Worm (Caenorhabditis elegans): ENCODE data around the gene cnb-1.

cnb-1 gene

ce11 chrV:11390394-11390793 lies 14.9 kb downstream of the cnb-1 start, which contains the start of the genes K03B8.11 and K03B8.14:
TSS of gene K03B8.11 (minus strand) at chrV:11390494.
TSS of gene K03B8.14 (plus strand) at chrV:11390503.
- TF ChIP-seq ztf-25 (GFP tag; IDR thresholded peaks at IDR 0.05) (no peak), egl-18 (GFP tag; IDR thresholded peaks at IDR 0.05) (no peak), nhr-90 (tag; optimal IDR thresholded peaks at IDR 0.05) (no peak), nfyb-1 (GFP tag; IDR thresholded peaks at IDR 0.05) (no peak), ceh-79 (tag; optimal IDR thresholded peaks at IDR 0.05) (no peak)

- TF ChIP-seq D2030.7 (GFP tag; IDR thresholded peaks at IDR 0.05), result peak; percentile 62
- TF ChIP-seq madf-6 (GFP tag; IDR thresholded peaks at IDR 0.05), result peak; percentile 40; the same call in 1 of the 2 replicates
- peak; percentile 85 for TF ChIP-seq snpc-4 (GFP tag; optimal IDR thresholded peaks at IDR 0.05)
- peak in 3 of 4 experiments; percentile 86 to 92 (median 91) for TF ChIP-seq snpc-4 (tag; optimal IDR thresholded peaks at IDR 0.05)
- peak; percentile 73 for TF ChIP-seq hmg-1.2 (GFP tag; IDR thresholded peaks at IDR 0.05)
- peak; percentile 61 for TF ChIP-seq snpc-3.4 (tag; optimal IDR thresholded peaks at IDR 0.05)
- peak; percentile 15 for TF ChIP-seq snpc-1.3 (tag; optimal IDR thresholded peaks at IDR 0.05; ENCODE audit: insufficient read depth)
- TF ChIP-seq lin-26 (GFP tag; IDR thresholded peaks at IDR 0.05), result 0 out of 2 replicates have a peak, but pooled peaks have one; percentile 32
- peak; percentile 73; the same call in 1 of the 2 replicates for TF ChIP-seq dox-1 (GFP tag; IDR thresholded peaks at IDR 0.05)
- peak; percentile 14 for TF ChIP-seq lsl-1 (GFP tag; optimal IDR thresholded peaks at IDR 0.05)
- peak; percentile 48 for TF ChIP-seq him-1 (tag; optimal IDR thresholded peaks at IDR 0.05)
- peak; percentile 47; the same call in 1 of the 2 replicates for TF ChIP-seq nfyb-1 (GFP tag; IDR thresholded peaks at IDR 0.05)
- peak; percentile 88 for TF ChIP-seq snpc-1.1 (tag; optimal IDR thresholded peaks at IDR 0.05; ENCODE audit: insufficient read depth)
- TF ChIP-seq tbp1 (GFP tag; optimal IDR thresholded peaks at IDR 0.05), result peak; percentile 60
- 0 out of 2 replicates have a peak, but pooled peaks have one; percentile 30 for TF ChIP-seq F33H1.4 (GFP tag; IDR thresholded peaks at IDR 0.05)
- TF ChIP-seq pbrm-1 (GFP tag; IDR thresholded peaks at IDR 0.05), result peak; percentile 52; the same call in 1 of the 2 replicates
Measured at ce11 chrV:11391033-11391432, 15.5 kb downstream of the cnb-1 start.

ce11 chrV:11392020-11392419 lies 16.5 kb downstream of the cnb-1 start, which contains the start of gene nas-16:
TSS of gene nas-16 (plus strand) at chrV:11392320.
- TF ChIP-seq lir-1 (GFP tag; conservative IDR thresholded peaks at IDR 0.05) (no peak), dpl-1 (GFP tag; optimal IDR thresholded peaks at IDR 0.05) (no peak), repo-1 (tag; optimal IDR thresholded peaks at IDR 0.05) (no peak), F49E8.2 (tag; optimal IDR thresholded peaks at IDR 0.05; ENCODE audit: insufficient read depth) (no peak), pbrm-1 (GFP tag; IDR thresholded peaks at IDR 0.05) (no peak), snpc-1.1 (tag; optimal IDR thresholded peaks at IDR 0.05; ENCODE audit: insufficient read depth) (no peak), madf-10 (tag; optimal IDR thresholded peaks at IDR 0.05) (no peak), rpc-1 (optimal IDR thresholded peaks at IDR 0.05) (no peak), rpc-1 (tag; optimal IDR thresholded peaks at IDR 0.05) (no peak), ama-1 (optimal IDR thresholded peaks at IDR 0.05) (no peak), ama-1 (GFP tag; optimal IDR thresholded peaks at IDR 0.05) (no peak), ceh-40 (GFP tag; IDR thresholded peaks at IDR 0.05) (no peak), ekl-4 (GFP tag; IDR thresholded peaks at IDR 0.05) (no peak), efl-1 (GFP tag; optimal IDR thresholded peaks at IDR 0.05) (no peak), chd-7 (tag; optimal IDR thresholded peaks at IDR 0.05) (no peak), mel-28 (tag; optimal IDR thresholded peaks at IDR 0.05; ENCODE audit: borderline replicate concordance) (no peak), lin-26 (GFP tag; IDR thresholded peaks at IDR 0.05) (no peak), F37B4.10 (GFP tag; IDR thresholded peaks at IDR 0.05) (no peak), tlf-1 (GFP tag; optimal IDR thresholded peaks at IDR 0.05) (no peak), snpc-4 (GFP tag; optimal IDR thresholded peaks at IDR 0.05) (no peak), snpc-4 (tag; optimal IDR thresholded peaks at IDR 0.05) (no peak), rec-8 (tag; optimal IDR thresholded peaks at IDR 0.05) (no peak), aptf-2 (GFP tag; conservative IDR thresholded peaks at IDR 0.05) (no peak)

Data from whole organism, young adult.